Fruit fly (Drosophila melanogaster): ENCODE data around the gene Lip1.

DNA sequence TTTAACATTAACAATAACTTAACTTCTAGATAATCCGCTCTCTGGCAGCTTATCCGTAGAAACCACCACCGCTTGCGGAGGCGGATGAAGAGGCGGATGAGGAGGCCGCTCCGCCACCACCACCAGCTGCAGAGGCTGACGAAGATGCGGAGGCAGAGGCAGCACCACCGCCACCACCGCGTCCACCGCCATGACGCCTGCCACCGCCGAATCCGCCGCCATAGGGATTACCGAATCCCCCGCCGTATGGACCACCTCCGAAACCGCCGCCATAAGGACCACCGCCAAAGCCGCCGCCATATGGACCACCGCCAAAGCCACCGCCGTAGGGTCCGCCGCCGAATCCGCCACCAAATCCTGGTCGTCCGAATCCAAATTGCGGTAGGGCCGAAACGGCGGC, 12.6 kb downstream of the Lip1 start:
- TF ChIP-seq fkh (GFP tag; optimal IDR thresholded peaks at IDR 0.05) (no peak), ss (GFP tag; optimal IDR thresholded peaks at IDR 0.05) (no peak), Lpt (GFP tag; optimal IDR thresholded peaks at IDR 0.05) (no peak), CG6163 (GFP tag; IDR thresholded peaks at IDR 0.05) (no peak), pdm3 (GFP tag; optimal IDR thresholded peaks at IDR 0.05) (no peak), Met (GFP tag; optimal IDR thresholded peaks at IDR 0.05) (no peak)
